Worm (Caenorhabditis elegans): ENCODE data around the gene H04D03.2.

Gene H04D03.2

ce11 chrIII:10442355-10443140 is at the start of gene H04D03.2, which contains the start of gene ecps-2:
Gene H04D03.2, minus strand, starts transcription at chrIII:10442405.
Gene ecps-2, plus strand, starts transcription at chrIII:10443090.
- TF ChIP-seq dox-1 (GFP tag; IDR thresholded peaks at IDR 0.05) (no peak), F52B5.7 (tag; optimal IDR thresholded peaks at IDR 0.05) (no peak), akir-1 (GFP tag; optimal IDR thresholded peaks at IDR 0.05) (no peak), lin-54 (GFP tag; optimal IDR thresholded peaks at IDR 0.05) (peak; percentile 56), xnd-1 (tag; optimal IDR thresholded peaks at IDR 0.05) (peak; percentile 72), snpc-3.4 (tag; optimal IDR thresholded peaks at IDR 0.05) (no peak), B0019.2 (GFP tag; conservative IDR thresholded peaks at IDR 0.05) (no peak), Y56A3A.18 (GFP tag; IDR thresholded peaks at IDR 0.05) (no peak), sea-2 (GFP tag; IDR thresholded peaks at IDR 0.05) (no peak), attf-6 (GFP tag; IDR thresholded peaks at IDR 0.05) (no peak), F57A8.1 (GFP tag; optimal IDR thresholded peaks at IDR 0.05) (no peak), rcor-1 (GFP tag; IDR thresholded peaks at IDR 0.05) (no peak), bed-2 (GFP tag; IDR thresholded peaks at IDR 0.05) (no peak), bed-1 (GFP tag; IDR thresholded peaks at IDR 0.05) (no peak), ztf-18 (tag; optimal IDR thresholded peaks at IDR 0.05) (no peak), pbrm-1 (GFP tag; IDR thresholded peaks at IDR 0.05) (no peak), D2030.7 (GFP tag; IDR thresholded peaks at IDR 0.05) (0 out of 2 replicates have a peak, but pooled peaks have one; percentile 10), madf-3 (GFP tag; IDR thresholded peaks at IDR 0.05) (no peak), B0261.1 (tag; optimal IDR thresholded peaks at IDR 0.05) (no peak), egrh-3 (GFP tag; IDR thresholded peaks at IDR 0.05) (no peak), F33H1.4 (GFP tag; IDR thresholded peaks at IDR 0.05) (peak; percentile 82), lin-26 (GFP tag; IDR thresholded peaks at IDR 0.05) (no peak), mel-28 (tag; optimal IDR thresholded peaks at IDR 0.05; ENCODE audit: borderline replicate concordance) (no peak), F22D6.2 (tag; optimal IDR thresholded peaks at IDR 0.05) (no peak), madf-8 (GFP tag; conservative IDR thresholded peaks at IDR 0.05) (no peak), let-607 (tag; optimal IDR thresholded peaks at IDR 0.05) (no peak), ceh-79 (tag; optimal IDR thresholded peaks at IDR 0.05) (no peak), ztf-26 (tag; optimal IDR thresholded peaks at IDR 0.05) (no peak), ama-1 (optimal IDR thresholded peaks at IDR 0.05) (no peak), ama-1 (GFP tag; optimal IDR thresholded peaks at IDR 0.05) (no peak), aptf-2 (GFP tag; conservative IDR thresholded peaks at IDR 0.05) (no peak), rpc-1 (optimal IDR thresholded peaks at IDR 0.05) (no peak), rpc-1 (tag; optimal IDR thresholded peaks at IDR 0.05) (no peak), attf-5 (GFP tag; optimal IDR thresholded peaks at IDR 0.05) (no peak), egl-18 (GFP tag; IDR thresholded peaks at IDR 0.05) (no peak), zim-3 (tag; optimal IDR thresholded peaks at IDR 0.05) (no peak), nhr-27 (tag; optimal IDR thresholded peaks at IDR 0.05) (no peak), efl-1 (GFP tag; optimal IDR thresholded peaks at IDR 0.05) (peak; percentile 25), madf-6 (GFP tag; IDR thresholded peaks at IDR 0.05) (peak; percentile 85), tbp1 (GFP tag; optimal IDR thresholded peaks at IDR 0.05) (no peak), rec-8 (tag; optimal IDR thresholded peaks at IDR 0.05) (no peak), dpl-1 (GFP tag; optimal IDR thresholded peaks at IDR 0.05) (no peak), unc-130 (GFP tag; optimal IDR thresholded peaks at IDR 0.05) (no peak), madf-10 (tag; optimal IDR thresholded peaks at IDR 0.05) (no peak), lir-1 (GFP tag; conservative IDR thresholded peaks at IDR 0.05) (no peak), ztf-25 (GFP tag; IDR thresholded peaks at IDR 0.05) (no peak), Y79H2A.3 (GFP tag; conservative IDR thresholded peaks at IDR 0.05) (no peak), F55B11.4 (tag; optimal IDR thresholded peaks at IDR 0.05; ENCODE audit: borderline replicate concordance, insufficient read depth) (no peak), cebp-2 (GFP tag; IDR thresholded peaks at IDR 0.05) (no peak)
